Fruit fly (Drosophila melanogaster) whole organism, embryonic: ENCODE data around the gene p24-1.

Source experiments
- Ada2b ChIP-seq: fragments of 200-800 bp; sonication (Bioruptor generic); IDR thresholded peaks from 2 replicates; pipeline ENCODE4 v1.3.6; 2022; ENCODE audit warnings: missing biosample characterization, missing genetic modification characterization
- B-H2 ChIP-seq: fragments of 200-800 bp; sonication (Bioruptor generic); optimal IDR thresholded peaks from 2 replicates; lab custom pipeline; 2018; ENCODE audit warnings: missing biosample characterization, mild to moderate bottlenecking, missing genetic modification characterization
- CG10979 ChIP-seq: fragments of 200-800 bp; sonication (Bioruptor generic); optimal IDR thresholded peaks from 2 replicates; lab custom pipeline; 2018; ENCODE audit warnings: missing biosample characterization, mild to moderate bottlenecking, missing genetic modification characterization, moderate library complexity
- CG11723 ChIP-seq: fragments of 200-800 bp; sonication (Bioruptor generic); optimal IDR thresholded peaks from 2 replicates; lab custom pipeline; 2017; ENCODE audit warnings: missing biosample characterization, mild to moderate bottlenecking, missing genetic modification characterization
- CG15514 ChIP-seq: fragments of 200-800 bp; sonication (Bioruptor generic); optimal IDR thresholded peaks from 3 replicates; lab custom pipeline; 2017; ENCODE audit warnings: missing biosample characterization, missing genetic modification characterization, mild to moderate bottlenecking, moderate library complexity, missing genetic modification reagents
- CG15601 ChIP-seq: fragments of 200-800 bp; sonication (Bioruptor generic); optimal IDR thresholded peaks from 3 replicates; lab custom pipeline; 2019; ENCODE audit warnings: missing biosample characterization, mild to moderate bottlenecking, missing genetic modification characterization, moderate library complexity
- CG16863 ChIP-seq: fragments of 200-800 bp; sonication (Bioruptor generic); optimal IDR thresholded peaks from 3 replicates; lab custom pipeline; 2016; ENCODE audit warnings: missing biosample characterization, missing genetic modification characterization
- CG2129 ChIP-seq: fragments of 200-800 bp; sonication (Bioruptor generic); IDR thresholded peaks from 2 replicates; pipeline ENCODE4 v1.3.6; 2022; ENCODE audit warnings: missing biosample characterization, missing genetic modification characterization; ENCODE audit not compliant: partially characterized antibody
- CG31224 ChIP-seq: fragments of 200-800 bp; sonication (Bioruptor generic); IDR thresholded peaks from 2 replicates; pipeline ENCODE4 v1.3.6; 2022; ENCODE audit warnings: missing biosample characterization, missing genetic modification characterization
- CG3281 ChIP-seq: fragments of 200-800 bp; sonication (Bioruptor generic); optimal IDR thresholded peaks from 3 replicates; lab custom pipeline; 2017; ENCODE audit warnings: missing biosample characterization, mild to moderate bottlenecking, missing genetic modification characterization
- CG34422 ChIP-seq: fragments of 200-800 bp; sonication (Bioruptor generic); IDR thresholded peaks from 3 replicates; pipeline ENCODE4 v1.3.6; 2022; ENCODE audit warnings: missing biosample characterization, missing genetic modification characterization
- CG4730 ChIP-seq: fragments of 200-800 bp; sonication (Bioruptor generic); IDR thresholded peaks from 2 replicates; pipeline ENCODE4 v1.3.6; 2022; ENCODE audit warnings: missing biosample characterization, missing genetic modification characterization
- CG6791 ChIP-seq: fragments of 200-800 bp; sonication (Bioruptor generic); IDR thresholded peaks from 3 replicates; pipeline ENCODE4 v1.3.6; 2022; ENCODE audit warnings: missing biosample characterization, missing genetic modification characterization; ENCODE audit not compliant: partially characterized antibody
- CG6813 ChIP-seq: fragments of 200-800 bp; sonication (Bioruptor generic); optimal IDR thresholded peaks from 2 replicates; lab custom pipeline; 2017; ENCODE audit warnings: missing biosample characterization, missing genetic modification characterization, mild to moderate bottlenecking, moderate library complexity, missing genetic modification reagents
- CG7271 ChIP-seq: fragments of 200-800 bp; sonication (Bioruptor generic); optimal IDR thresholded peaks from 2 replicates; lab custom pipeline; 2018; ENCODE audit warnings: missing biosample characterization, mild to moderate bottlenecking, missing genetic modification characterization, moderate library complexity
- CG7556 ChIP-seq: fragments of 200-800 bp; sonication (Bioruptor generic); optimal IDR thresholded peaks from 2 replicates; lab custom pipeline; 2017; ENCODE audit warnings: missing biosample characterization, mild to moderate bottlenecking, missing genetic modification characterization
- CG7745 ChIP-seq: fragments of 200-800 bp; sonication (Bioruptor generic); optimal IDR thresholded peaks from 2 replicates; lab custom pipeline; 2018; ENCODE audit warnings: missing biosample characterization, mild to moderate bottlenecking, missing genetic modification characterization, moderate library complexity
- CG7987 ChIP-seq: fragments of 200-800 bp; sonication (Bioruptor generic); optimal IDR thresholded peaks from 2 replicates; lab custom pipeline; 2018; ENCODE audit warnings: missing biosample characterization, mild to moderate bottlenecking, missing genetic modification characterization, moderate library complexity
- CG8388 ChIP-seq: fragments of 200-800 bp; sonication (Bioruptor generic); optimal IDR thresholded peaks from 2 replicates; lab custom pipeline; 2019; ENCODE audit warnings: missing biosample characterization, mild to moderate bottlenecking, missing genetic modification characterization, moderate library complexity
- CG8924 ChIP-seq: fragments of 200-800 bp; optimal IDR thresholded peaks from 3 replicates; lab custom pipeline; 2019; ENCODE audit warnings: missing biosample characterization, mild to moderate bottlenecking, missing genetic modification characterization, moderate library complexity
- Dad ChIP-seq: fragments of 200-800 bp; sonication (Bioruptor generic); optimal IDR thresholded peaks from 3 replicates; lab custom pipeline; 2016; ENCODE audit warnings: missing biosample characterization, missing genetic modification characterization
- Dfd ChIP-seq, 2 experiments: fragments of >200 bp; optimal IDR thresholded peaks; 2 replicates each; lab custom pipeline; 2017; ENCODE audit warnings: missing biosample characterization in 2 of 2, missing genetic modification characterization in 2 of 2
- Hmr ChIP-seq: fragments of 200-800 bp; sonication (Bioruptor generic); optimal IDR thresholded peaks from 3 replicates; lab custom pipeline; 2017; ENCODE audit warnings: mild to moderate bottlenecking, missing biosample characterization, missing genetic modification reagents, missing genetic modification characterization
- Hr51 ChIP-seq, 2 experiments: fragments of 200-800 bp; sonication (Bioruptor generic); optimal IDR thresholded peaks; 2 replicates in 1 of 2; 3 replicates in 1 of 2; lab custom pipeline; 2016 to 2018; ENCODE audit warnings: missing biosample characterization in 2 of 2, missing genetic modification characterization in 2 of 2, mild to moderate bottlenecking in 1 of 2, moderate library complexity in 1 of 2
- Jarid2 ChIP-seq: fragments of 200-800 bp; sonication (Bioruptor generic); optimal IDR thresholded peaks from 3 replicates; lab custom pipeline; 2017; ENCODE audit warnings: mild to moderate bottlenecking, missing biosample characterization, missing genetic modification reagents, missing genetic modification characterization
- Max ChIP-seq: fragments of 200-800 bp; sonication (Bioruptor generic); optimal IDR thresholded peaks from 2 replicates; lab custom pipeline; 2016; ENCODE audit warnings: missing biosample characterization, mild to moderate bottlenecking, missing genetic modification characterization
- NC2β ChIP-seq: fragments of 200-800 bp; sonication (Bioruptor generic); optimal IDR thresholded peaks from 2 replicates; lab custom pipeline; 2016; ENCODE audit warnings: missing biosample characterization, missing genetic modification characterization
- Opbp ChIP-seq: fragments of 200-800 bp; sonication (Bioruptor generic); IDR thresholded peaks from 3 replicates; pipeline ENCODE4 v1.3.6; 2022; ENCODE audit warnings: missing biosample characterization, missing genetic modification characterization; ENCODE audit not compliant: partially characterized antibody
- PHDP ChIP-seq: fragments of 200-800 bp; sonication (Bioruptor generic); optimal IDR thresholded peaks from 3 replicates; lab custom pipeline; 2018; ENCODE audit warnings: missing biosample characterization, mild to moderate bottlenecking, missing genetic modification characterization, moderate library complexity
- Poxn ChIP-seq: fragments of 200-800 bp; sonication (Bioruptor generic); IDR thresholded peaks from 2 replicates; pipeline ENCODE4 v1.3.6; 2022; ENCODE audit warnings: missing biosample characterization, missing genetic modification characterization
- Side ChIP-seq: fragments of 200-800 bp; sonication (Bioruptor generic); optimal IDR thresholded peaks from 2 replicates; lab custom pipeline; 2016; ENCODE audit warnings: missing biosample characterization, missing genetic modification characterization
- Sry-δ ChIP-seq: fragments of 200-800 bp; sonication (Bioruptor generic); optimal IDR thresholded peaks from 2 replicates; lab custom pipeline; 2016; ENCODE audit warnings: missing biosample characterization, missing genetic modification characterization
- bowl ChIP-seq: fragments of 200-800 bp; sonication (Bioruptor generic); IDR thresholded peaks from 2 replicates; pipeline ENCODE4 v1.3.6; 2022; ENCODE audit warnings: missing biosample characterization, missing genetic modification characterization
- cad ChIP-seq: fragments of >200 bp; optimal IDR thresholded peaks from 2 replicates; lab custom pipeline; 2017; ENCODE audit warnings: missing biosample characterization, missing genetic modification characterization
- ci ChIP-seq: fragments of 200-800 bp; sonication (Bioruptor generic); IDR thresholded peaks from 3 replicates; pipeline ENCODE4 v1.3.6; 2022; ENCODE audit warnings: missing biosample characterization, missing genetic modification characterization
- danr ChIP-seq: fragments of 200-800 bp; sonication (Bioruptor generic); IDR thresholded peaks from 2 replicates; pipeline ENCODE4 v1.3.6; 2022; ENCODE audit warnings: missing biosample characterization, missing genetic modification characterization
- dimm ChIP-seq: fragments of 200-800 bp; sonication (Bioruptor generic); IDR thresholded peaks from 2 replicates; pipeline ENCODE4 v1.3.6; 2022; ENCODE audit warnings: missing biosample characterization, missing genetic modification characterization
- dysf ChIP-seq: fragments of 200-800 bp; sonication (Bioruptor generic); IDR thresholded peaks from 3 replicates; pipeline ENCODE4 v1.3.6; 2022; ENCODE audit warnings: missing biosample characterization, missing genetic modification characterization
- exex ChIP-seq: fragments of 200-800 bp; sonication (Bioruptor generic); optimal IDR thresholded peaks from 4 replicates; lab custom pipeline; 2018; ENCODE audit warnings: missing biosample characterization, mild to moderate bottlenecking, missing genetic modification characterization, moderate library complexity
- fu2 ChIP-seq: fragments of 200-800 bp; sonication (Bioruptor generic); optimal IDR thresholded peaks from 2 replicates; lab custom pipeline; 2016; ENCODE audit warnings: missing biosample characterization, missing genetic modification characterization
- grau ChIP-seq: fragments of 200-800 bp; optimal IDR thresholded peaks from 3 replicates; lab custom pipeline; 2019; ENCODE audit warnings: missing biosample characterization, mild to moderate bottlenecking, missing genetic modification characterization, moderate library complexity
- hb ChIP-seq: fragments of 200-800 bp; sonication (Bioruptor generic); IDR thresholded peaks from 3 replicates; pipeline ENCODE4 v1.3.6; 2022; ENCODE audit warnings: missing biosample characterization, missing genetic modification characterization; ENCODE audit not compliant: partially characterized antibody
- hkb ChIP-seq, 2 experiments: fragments of 200-800 bp in 1 of 2; fragments of >200 bp in 1 of 2; sonication (Bioruptor generic) in 1 of 2; IDR thresholded peaks in 1 of 2; optimal IDR thresholded peaks in 1 of 2; 2 replicates each; pipeline versions ENCODE4 v1.3.6 to Lab custom; 2017 to 2022; ENCODE audit warnings: missing biosample characterization in 1 of 2, missing genetic modification characterization in 1 of 2
- lov ChIP-seq, 2 experiments: fragments of 200-800 bp in 1 of 2; fragments of >200 bp in 1 of 2; sonication (Bioruptor generic) in 1 of 2; IDR thresholded peaks in 1 of 2; optimal IDR thresholded peaks in 1 of 2; 2 replicates in 1 of 2; 3 replicates in 1 of 2; pipeline versions ENCODE4 v1.3.6 to Lab custom; 2017 to 2022; ENCODE audit warnings: missing biosample characterization in 1 of 2, missing genetic modification characterization in 1 of 2
- luna ChIP-seq: fragments of 200-800 bp; sonication (Bioruptor generic); optimal IDR thresholded peaks from 2 replicates; lab custom pipeline; 2016; ENCODE audit warnings: missing biosample characterization, missing genetic modification characterization
- mld ChIP-seq: fragments of 200-800 bp; sonication (Bioruptor generic); IDR thresholded peaks from 3 replicates; pipeline ENCODE4 v1.3.6; 2022; ENCODE audit warnings: missing biosample characterization, missing genetic modification characterization; ENCODE audit not compliant: partially characterized antibody
- pb ChIP-seq: fragments of 200-800 bp; sonication (Bioruptor generic); optimal IDR thresholded peaks from 3 replicates; lab custom pipeline; 2016; ENCODE audit warnings: missing biosample characterization, missing genetic modification characterization
- sna ChIP-seq: fragments of 200-800 bp; sonication (Bioruptor generic); IDR thresholded peaks from 2 replicates; pipeline ENCODE4 v1.3.6; 2022; ENCODE audit warnings: missing biosample characterization, missing genetic modification characterization; ENCODE audit not compliant: partially characterized antibody
- sr ChIP-seq: fragments of 200-800 bp; sonication (Bioruptor generic); IDR thresholded peaks from 3 replicates; pipeline ENCODE4 v1.3.6; 2022; ENCODE audit warnings: missing biosample characterization, missing genetic modification characterization
- vfl ChIP-seq: fragments of 200-800 bp; sonication (Bioruptor generic); optimal IDR thresholded peaks from 2 replicates; lab custom pipeline; 2016; ENCODE audit warnings: missing biosample characterization, missing genetic modification characterization

Gene p24-1

dm6 chrX:11823003-11823402 lies 29.3 kb downstream of the p24-1 start (continued):
- TF ChIP-seq Opbp (GFP tag; lab: Robert Waterston, UW) (no peak), exex (tag; lab: Kevin White, UChicago) (no peak), vfl (GFP tag; lab: Kevin White, UChicago) (no peak), ci (GFP tag; lab: Robert Waterston, UW) (peak; percentile 69; the same call in 2 of the 3 replicates), CG31224 (no peak), CG7987 (GFP tag; lab: Kevin White, UChicago) (no peak), CG6791 (GFP tag; lab: Robert Waterston, UW) (no peak), CG7556 (GFP tag; lab: Kevin White, UChicago) (no peak), fu2 (GFP tag; lab: Kevin White, UChicago) (no peak), CG3281 (GFP tag; lab: Kevin White, UChicago) (no peak), CG34422 (GFP tag; lab: Robert Waterston, UW) (no peak), cad (GFP tag; lab: Kevin White, UChicago) (no peak), CG7271 (no peak), CG6813 (peak; percentile 55), Ada2b (GFP tag; lab: Robert Waterston, UW) (no peak), mld (GFP tag; lab: Robert Waterston, UW) (no peak), NC2β (GFP tag; lab: Kevin White, UChicago) (peak; percentile 43), dimm (GFP tag; lab: Robert Waterston, UW) (no peak), PHDP (tag; lab: Kevin White, UChicago) (no peak), sna (GFP tag; lab: Robert Waterston, UW) (no peak), CG8388 (GFP tag; lab: Kevin White, UChicago) (no peak), sr (GFP tag; lab: Robert Waterston, UW) (no peak), Dad (GFP tag; lab: Kevin White, UChicago) (no peak), B-H2 (GFP tag; lab: Kevin White, UChicago) (no peak), grau (no peak), Max (no peak), CG16863 (no peak), CG2129 (GFP tag; lab: Robert Waterston, UW) (no peak), Hmr (GFP tag; lab: Kevin White, UChicago) (no peak), CG7745 (tag; lab: Kevin White, UChicago) (no peak), CG15514 (no peak), hb (GFP tag; lab: Robert Waterston, UW) (no peak), CG4730 (GFP tag; lab: Robert Waterston, UW) (no peak), luna (GFP tag; lab: Kevin White, UChicago) (no peak), Jarid2 (GFP tag; lab: Kevin White, UChicago) (no peak), Poxn (GFP tag; lab: Robert Waterston, UW) (no peak), Dfd (GFP tag; optimal IDR thresholded peaks at IDR 0.05; lab: Kevin White, UChicago) (no peak), danr (GFP tag; lab: Robert Waterston, UW) (no peak), CG11723 (GFP tag; lab: Kevin White, UChicago) (no peak), dysf (no peak), hkb (optimal IDR thresholded peaks at IDR 0.05; lab: Kevin White, UChicago) (no peak), hkb (GFP tag; IDR thresholded peaks at IDR 0.05; lab: Robert Waterston, UW) (peak; percentile 51), lov (optimal IDR thresholded peaks at IDR 0.05; lab: Kevin White, UChicago) (no peak), lov (GFP tag; IDR thresholded peaks at IDR 0.05; lab: Robert Waterston, UW) (no peak), Sry-δ (GFP tag; lab: Kevin White, UChicago) (no peak), Hr51 (GFP tag; optimal IDR thresholded peaks at IDR 0.05; lab: Kevin White, UChicago) (no peak), Side (no peak), pb (GFP tag; lab: Kevin White, UChicago) (no peak), CG8924 (peak; percentile 15), bowl (GFP tag; lab: Robert Waterston, UW) (no peak), CG15601 (peak; percentile 61), CG10979 (tag; lab: Kevin White, UChicago) (no peak)
